Worm (Caenorhabditis elegans) whole organism, L4 larva: ENCODE data around the gene gbf-1.
A peak's percentile ranks its signal among the peaks of the same experiment; 100 is the strongest.

Experiments used
- F26F4.8 ChIP-seq: fragments of 200-800 bp; sonication (Bioruptor generic); conservative IDR thresholded peaks from 2 replicates; pipeline ENCODE4 v1.3.6; 2022; ENCODE audit warnings: missing genetic modification characterization, missing compliant biosample characterization
- Y105C5A.15 ChIP-seq: fragments of 200-800 bp; sonication (Bioruptor generic); IDR thresholded peaks from 2 replicates; pipeline ENCODE4 v1.3.6; 2022; ENCODE audit warnings: missing genetic modification characterization, missing compliant biosample characterization
- Y5F2A.4 ChIP-seq: fragments of 200-800 bp; sonication (Bioruptor generic); optimal IDR thresholded peaks from 2 replicates; lab custom pipeline; 2018; ENCODE audit warnings: mild to moderate bottlenecking, missing genetic modification characterization, missing compliant biosample characterization
- ZK337.2 ChIP-seq: fragments of 200-800 bp; sonication (Bioruptor generic); IDR thresholded peaks from 2 replicates; pipeline ENCODE4 v1.3.6; 2022; ENCODE audit warnings: missing genetic modification reagents, missing genetic modification characterization, missing compliant biosample characterization
- aha-1 ChIP-seq: fragments of 150-350 bp; peaks from one replicate; lab custom pipeline; 2014; ENCODE audit warnings: missing biosample characterization, missing genetic modification characterization
- ceh-32 ChIP-seq: sonication (generic microtip); optimal IDR thresholded peaks from 2 replicates; lab custom pipeline; 2016; ENCODE audit warnings: mild to moderate bottlenecking, missing genetic modification characterization, missing compliant biosample characterization; ENCODE audit not compliant: poor library complexity
- ceh-44 ChIP-seq: fragments of 200-800 bp; sonication (Bioruptor generic); IDR thresholded peaks from 2 replicates; pipeline ENCODE4 v1.3.6; 2022; ENCODE audit warnings: missing genetic modification reagents, missing genetic modification characterization, missing compliant biosample characterization
- ceh-62 ChIP-seq: sonication (generic microtip); optimal IDR thresholded peaks from 2 replicates; lab custom pipeline; 2017; ENCODE audit warnings: missing biosample characterization, missing genetic modification characterization
- cey-2 ChIP-seq: sonication (generic microtip); optimal IDR thresholded peaks from 3 replicates; lab custom pipeline; 2017; ENCODE audit warnings: missing genetic modification characterization, mild to moderate bottlenecking, missing compliant biosample characterization, antibody characterized with exemption, borderline replicate concordance; ENCODE audit not compliant: insufficient read depth
- ctbp-1 ChIP-seq: fragments of 200-800 bp; sonication (Bioruptor generic); IDR thresholded peaks from 2 replicates; pipeline ENCODE4 v1.3.6; 2022; ENCODE audit warnings: missing genetic modification reagents, missing genetic modification characterization, missing compliant biosample characterization
- daf-8 ChIP-seq: fragments of 200-800 bp; sonication (Bioruptor generic); IDR thresholded peaks from 2 replicates; pipeline ENCODE4 v1.3.6; 2022; ENCODE audit warnings: missing genetic modification characterization, missing compliant biosample characterization
- dmd-6 ChIP-seq: fragments of 200-800 bp; sonication (Bioruptor generic); IDR thresholded peaks from 2 replicates; pipeline ENCODE4 v1.3.6; 2022; ENCODE audit warnings: missing genetic modification reagents, missing genetic modification characterization, missing compliant biosample characterization
- dmd-8 ChIP-seq: fragments of 200-800 bp; sonication (Bioruptor generic); IDR thresholded peaks from 2 replicates; pipeline ENCODE4 v1.3.6; 2022; ENCODE audit warnings: missing genetic modification characterization, missing compliant biosample characterization
- duxl-1 ChIP-seq: sonication (generic microtip); optimal IDR thresholded peaks from 2 replicates; lab custom pipeline; 2016; ENCODE audit warnings: mild to moderate bottlenecking, missing genetic modification characterization, moderate library complexity, missing compliant biosample characterization; ENCODE audit not compliant: poor library complexity
- gei-8 ChIP-seq: fragments of 200-800 bp; sonication (Bioruptor generic); optimal IDR thresholded peaks from 2 replicates; lab custom pipeline; 2018; ENCODE audit warnings: mild to moderate bottlenecking, missing genetic modification characterization, missing compliant biosample characterization
- hlh-11 ChIP-seq: fragments of 200-800 bp; sonication (Bioruptor generic); optimal IDR thresholded peaks from 2 replicates; lab custom pipeline; 2018; ENCODE audit warnings: mild to moderate bottlenecking, missing genetic modification characterization, missing compliant biosample characterization
- hlh-30 ChIP-seq: sonication (generic microtip); optimal IDR thresholded peaks from 2 replicates; lab custom pipeline; 2017; ENCODE audit warnings: antibody characterized with exemption, mild to moderate bottlenecking, missing genetic modification characterization, missing compliant biosample characterization; ENCODE audit not compliant: insufficient read depth
- hmg-1.1 ChIP-seq: fragments of 200-800 bp; sonication (Bioruptor generic); IDR thresholded peaks from 2 replicates; pipeline ENCODE4 v1.3.6; 2022; ENCODE audit warnings: missing genetic modification reagents, missing genetic modification characterization, missing compliant biosample characterization
- lin-1 ChIP-seq: fragments of 200-800 bp; sonication (Bioruptor generic); IDR thresholded peaks from 2 replicates; pipeline ENCODE4 v1.3.6; 2022; ENCODE audit warnings: missing genetic modification reagents, missing genetic modification characterization, missing compliant biosample characterization
- lin-29 ChIP-seq: fragments of 200-800 bp; sonication (Bioruptor generic); IDR thresholded peaks from 2 replicates; pipeline ENCODE4 v1.3.6; 2022; ENCODE audit warnings: missing genetic modification reagents, missing genetic modification characterization, missing compliant biosample characterization
- madf-5 ChIP-seq, 2 experiments: fragments of 200-800 bp; sonication (Bioruptor generic); IDR thresholded peaks; 2 replicates each; pipeline ENCODE4 v1.3.6; 2022; ENCODE audit warnings: missing compliant biosample characterization in 2 of 2, missing genetic modification characterization in 2 of 2
- mdl-1 ChIP-seq, 2 experiments: fragments of 150-350 bp in 1 of 2; sonication (generic microtip) in 1 of 2; optimal IDR thresholded peaks; 2 replicates each; lab custom pipeline; 2014 to 2017; ENCODE audit warnings: missing biosample characterization in 2 of 2, missing genetic modification characterization in 2 of 2
- mdt-29 ChIP-seq: fragments of 200-800 bp; sonication (Bioruptor generic); IDR thresholded peaks from 2 replicates; pipeline ENCODE4 v1.3.6; 2022; ENCODE audit warnings: missing genetic modification reagents, missing genetic modification characterization, missing compliant biosample characterization
- nhr-25 ChIP-seq: sonication (generic microtip); optimal IDR thresholded peaks from 2 replicates; lab custom pipeline; 2017; ENCODE audit warnings: missing genetic modification characterization, mild to moderate bottlenecking, missing compliant biosample characterization, antibody characterized with exemption, moderate library complexity, borderline replicate concordance; ENCODE audit not compliant: insufficient read depth
- nhr-28 ChIP-seq: fragments of 150-350 bp; optimal IDR thresholded peaks from 2 replicates; lab custom pipeline; 2014; ENCODE audit warnings: missing biosample characterization, missing genetic modification characterization
- nhr-41 ChIP-seq: fragments of 200-800 bp; sonication (Bioruptor generic); IDR thresholded peaks from 2 replicates; pipeline ENCODE4 v1.3.6; 2022; ENCODE audit warnings: missing genetic modification reagents, missing genetic modification characterization, missing compliant biosample characterization
- nhr-42 ChIP-seq: fragments of 200-800 bp; sonication (Bioruptor generic); IDR thresholded peaks from 2 replicates; pipeline ENCODE4 v1.3.6; 2022; ENCODE audit warnings: missing genetic modification characterization, missing compliant biosample characterization
- nhr-48 ChIP-seq: sonication (generic microtip); optimal IDR thresholded peaks from 2 replicates; lab custom pipeline; 2016; ENCODE audit warnings: mild to moderate bottlenecking, missing genetic modification characterization, missing compliant biosample characterization
- set-16 ChIP-seq: fragments of 200-800 bp; sonication (Bioruptor generic); IDR thresholded peaks from 2 replicates; pipeline ENCODE4 v1.3.6; 2022; ENCODE audit warnings: missing genetic modification reagents, missing genetic modification characterization, missing compliant biosample characterization
- snpc-4 ChIP-seq: fragments of 150-350 bp; optimal IDR thresholded peaks from 2 replicates; lab custom pipeline; 2014; ENCODE audit warnings: missing biosample characterization, missing genetic modification characterization
- tra-1 ChIP-seq: fragments of 200-800 bp; sonication (Bioruptor generic); IDR thresholded peaks from 2 replicates; pipeline ENCODE4 v1.3.6; 2022; ENCODE audit warnings: missing genetic modification reagents, missing genetic modification characterization, missing compliant biosample characterization
- unc-130 ChIP-seq: sonication (generic microtip); optimal IDR thresholded peaks from 2 replicates; lab custom pipeline; 2016; ENCODE audit warnings: missing genetic modification reagents, missing genetic modification characterization, missing compliant biosample characterization
- zfp-2 ChIP-seq: sonication (generic microtip); optimal IDR thresholded peaks from 2 replicates; lab custom pipeline; 2016; ENCODE audit warnings: mild to moderate bottlenecking, missing genetic modification characterization, missing compliant biosample characterization
- zip-11 ChIP-seq: fragments of 200-800 bp; sonication (Bioruptor generic); IDR thresholded peaks from 2 replicates; pipeline ENCODE4 v1.3.6; 2022; ENCODE audit warnings: missing genetic modification characterization, missing compliant biosample characterization
- ztf-11 ChIP-seq: fragments of 150-350 bp; optimal IDR thresholded peaks from 2 replicates; lab custom pipeline; 2014; ENCODE audit warnings: missing biosample characterization, missing genetic modification characterization

gbf-1 gene

DNA sequence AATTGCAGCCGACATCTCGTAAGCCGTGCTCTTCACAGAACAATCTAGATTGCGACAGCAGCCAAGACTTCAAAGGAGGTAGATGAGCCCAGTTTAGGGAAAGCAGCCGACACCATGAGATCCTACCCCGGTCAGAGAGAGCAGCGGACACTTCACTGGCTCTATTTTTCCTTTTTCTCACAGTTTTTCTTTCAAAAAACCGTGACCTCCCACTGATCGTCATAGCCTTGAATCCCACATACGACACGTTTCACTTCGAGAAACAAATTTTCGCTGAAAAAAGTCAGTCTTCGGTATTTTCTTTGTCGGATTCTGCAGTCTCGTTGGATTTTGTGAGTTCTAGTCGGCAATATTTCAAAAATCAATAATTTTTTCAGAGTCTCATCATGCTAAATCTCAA, 41.4 kb downstream of the gbf-1 start, which contains the start of gene Y41C4A.21:
Gene Y41C4A.21, plus strand, starts transcription at position 301 of the 400 bp plus-strand sequence.
- TF ChIP-seq nhr-25 (tag; lab: Kevin White, UChicago) (no peak), set-16 (0 out of 2 replicates have a peak, but pooled peaks have one; percentile 4), Y5F2A.4 (GFP tag; lab: Kevin White, UChicago) (no peak), tra-1 (GFP tag; lab: Robert Waterston, UW) (no peak)

DNA sequence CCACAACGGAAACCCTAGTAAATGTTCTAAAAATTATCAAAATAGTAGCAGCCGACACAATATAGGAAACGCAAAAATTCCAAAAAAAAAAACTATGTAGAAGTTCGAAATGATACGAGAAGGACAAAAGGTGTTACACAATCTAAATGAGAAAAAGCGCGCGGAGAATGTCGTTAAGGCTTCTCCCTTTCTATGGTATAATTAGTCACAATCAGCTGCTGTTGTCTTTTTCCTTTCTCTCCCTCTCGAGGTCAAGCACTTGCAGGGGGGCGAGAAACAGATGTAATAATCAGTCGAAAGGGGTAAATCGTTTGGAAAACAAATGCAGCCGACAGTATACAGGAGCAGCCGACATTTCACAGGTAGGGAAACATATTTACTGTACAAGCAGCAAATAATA, 42.0 kb downstream of the gbf-1 start:
- no peak for TF ChIP-seq ZK337.2
- no peak for TF ChIP-seq aha-1
- TF ChIP-seq daf-8 (GFP tag; lab: Robert Waterston, UW), result no peak
- TF ChIP-seq cey-2, result no peak
- TF ChIP-seq hmg-1.1 (GFP tag; lab: Robert Waterston, UW), result no peak
- no peak for TF ChIP-seq nhr-48 (tag; lab: Kevin White, UChicago)
- no peak for TF ChIP-seq ceh-32 (tag; lab: Kevin White, UChicago)
- no peak for TF ChIP-seq ceh-44 (GFP tag; lab: Robert Waterston, UW)
- TF ChIP-seq duxl-1 (tag; lab: Kevin White, UChicago), result no peak
- no peak for TF ChIP-seq unc-130 (GFP tag; lab: Kevin White, UChicago)
- no peak for TF ChIP-seq mdl-1 (tag; optimal IDR thresholded peaks at IDR 0.05; lab: Kevin White, UChicago)
- TF ChIP-seq mdt-29 (GFP tag; lab: Robert Waterston, UW), result no peak
- no peak for TF ChIP-seq zfp-2
- no peak for TF ChIP-seq ztf-11
- no peak for TF ChIP-seq ctbp-1
- no peak for TF ChIP-seq ceh-62

DNA sequence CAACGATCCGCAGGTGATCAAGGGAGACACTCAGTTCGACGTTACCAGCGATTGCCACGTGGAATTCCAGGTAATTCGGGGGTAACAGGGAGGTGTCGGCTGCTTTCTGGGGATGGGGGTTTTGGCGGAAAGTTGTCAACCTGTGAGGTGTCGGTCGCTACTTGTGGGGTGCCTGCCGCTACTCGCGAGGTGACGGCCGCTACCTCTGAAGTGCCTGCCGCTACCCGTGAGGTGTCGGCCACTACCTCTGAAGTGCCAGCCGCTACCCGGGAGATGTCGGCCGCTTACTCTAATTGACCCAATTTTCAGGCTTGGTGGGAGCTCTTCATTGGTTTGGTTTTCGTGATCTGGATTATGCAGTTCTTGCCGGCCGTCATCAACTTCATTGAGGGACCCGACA, 42.6 kb downstream of the gbf-1 start:
- TF ChIP-seq ZK337.2, result no peak
- no peak for TF ChIP-seq gei-8 (GFP tag; lab: Kevin White, UChicago)
- TF ChIP-seq madf-5 (GFP tag; IDR thresholded peaks at IDR 0.05; lab: Robert Waterston, UW), result 0 out of 4 replicates have a peak, but pooled peaks of 1 of the 2 experiments have one; percentile 17
- no peak for TF ChIP-seq lin-29 (GFP tag; lab: Robert Waterston, UW)
- peak; percentile 89 for TF ChIP-seq set-16
- no peak for TF ChIP-seq F26F4.8 (GFP tag; lab: Robert Waterston, UW)

DNA sequence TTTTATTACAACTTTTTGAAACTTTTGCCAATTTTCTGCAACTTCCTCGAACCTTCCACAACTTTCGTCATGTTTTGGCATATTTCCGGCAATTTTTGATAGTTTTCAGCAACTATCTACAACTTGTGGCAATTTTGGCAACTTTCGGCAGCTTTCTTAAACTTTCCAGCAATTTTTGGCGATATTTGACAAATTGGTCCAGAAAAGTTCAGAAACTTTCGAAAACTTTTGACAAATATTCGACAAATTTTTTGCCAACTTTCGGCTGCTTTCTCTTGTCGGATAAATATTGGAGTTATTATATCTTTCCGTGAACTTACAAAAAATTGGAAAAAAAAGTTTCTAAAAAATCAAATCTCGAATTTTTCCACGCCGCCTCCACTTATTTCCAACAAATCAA, 43.2 kb downstream of the gbf-1 start, which contains the start of gene Y41C4A.18:
Gene Y41C4A.18, plus strand, starts transcription at position 301 of the 400 bp plus-strand sequence.
- TF ChIP-seq dmd-8 (GFP tag; lab: Robert Waterston, UW), result no peak
- TF ChIP-seq aha-1, result peak; percentile 39

DNA sequence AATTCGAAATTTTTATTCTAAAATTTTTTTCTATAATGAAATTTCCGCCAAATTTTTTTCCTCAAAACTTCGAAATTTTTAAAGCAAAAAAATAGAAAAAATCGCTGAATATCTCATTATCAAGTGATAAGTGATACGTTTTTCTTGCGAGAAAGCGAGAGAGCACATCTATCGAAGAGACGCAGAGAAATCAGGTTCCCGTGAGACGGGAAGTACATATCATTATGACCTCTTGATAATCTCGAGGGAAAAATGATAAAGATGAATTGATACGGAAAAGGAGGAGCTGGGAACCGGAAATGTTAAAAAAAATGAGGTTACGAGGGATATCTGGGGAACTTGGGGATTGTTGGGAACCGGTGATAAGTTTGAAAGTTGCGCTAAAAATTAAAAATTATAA, 46.5 kb downstream of the gbf-1 start:
- TF ChIP-seq nhr-42 (GFP tag; lab: Robert Waterston, UW), result no peak
- TF ChIP-seq zip-11 (GFP tag; lab: Robert Waterston, UW), result no peak
- peak; percentile 55; the same call in 1 of the 2 replicates for TF ChIP-seq nhr-41 (GFP tag; lab: Robert Waterston, UW)
- peak; percentile 68 for TF ChIP-seq hlh-30 (tag; lab: Kevin White, UChicago)
- no peak for TF ChIP-seq snpc-4
- TF ChIP-seq Y105C5A.15 (GFP tag; lab: Robert Waterston, UW), result no peak
- peak; percentile 17 for TF ChIP-seq hlh-11
- peak; percentile 39; the same call in 1 of the 2 replicates for TF ChIP-seq lin-1 (GFP tag; lab: Robert Waterston, UW)
- no peak for TF ChIP-seq unc-130 (GFP tag; lab: Kevin White, UChicago)
- TF ChIP-seq nhr-28, result peak; percentile 3
- TF ChIP-seq dmd-6 (GFP tag; lab: Robert Waterston, UW), result peak; percentile 43
- TF ChIP-seq, all 104 proteins: peak for 6
